Worm (Caenorhabditis elegans) whole organism, L4/young adult: ENCODE data around the gene Y52D5A.2.

Experiments used
- W03F9.2 ChIP-seq: fragments of 150-350 bp; optimal IDR thresholded peaks from 2 replicates; lab custom pipeline; 2014; ENCODE audit warnings: missing biosample characterization, missing genetic modification characterization
- dao-5 ChIP-seq: sonication (generic microtip); optimal IDR thresholded peaks from 2 replicates; lab custom pipeline; 2016; ENCODE audit warnings: missing genotype, missing genetic modification characterization, moderate library complexity, missing compliant biosample characterization
- him-1 ChIP-seq: sonication (generic microtip); optimal IDR thresholded peaks from 2 replicates; lab custom pipeline; 2016; ENCODE audit warnings: missing genotype, missing genetic modification reagents, missing genetic modification characterization, missing compliant biosample characterization

DNA sequence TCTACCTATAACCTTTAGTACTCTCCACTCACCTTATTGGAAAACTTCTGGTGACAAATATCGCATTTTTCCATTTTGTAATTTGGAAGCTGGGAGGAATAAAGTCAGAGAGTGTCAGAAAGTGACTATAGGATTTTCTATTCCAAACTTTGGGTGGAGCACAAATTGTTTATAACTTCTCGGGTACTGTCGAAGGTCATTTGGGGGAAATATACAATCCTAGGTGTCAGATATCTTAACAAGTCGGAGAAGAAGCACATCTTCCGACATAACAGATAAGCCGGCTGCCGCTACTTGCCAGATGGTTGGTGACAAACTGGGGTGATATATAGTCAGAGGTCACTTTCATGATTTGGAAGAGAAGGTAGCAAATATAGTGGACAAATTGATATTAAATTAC lies 45.2 kb downstream of the Y52D5A.2 start, which contains the start of gene ehn-3:
- no peak for TF ChIP-seq him-1 (tag; lab: Kevin White, UChicago)
- TF ChIP-seq W03F9.2, result no peak
- no peak for TF ChIP-seq dao-5 (tag; lab: Kevin White, UChicago)
